Fruit fly (Drosophila melanogaster): ENCODE results near the gene CG10713.

The CG10713 gene

DNA sequence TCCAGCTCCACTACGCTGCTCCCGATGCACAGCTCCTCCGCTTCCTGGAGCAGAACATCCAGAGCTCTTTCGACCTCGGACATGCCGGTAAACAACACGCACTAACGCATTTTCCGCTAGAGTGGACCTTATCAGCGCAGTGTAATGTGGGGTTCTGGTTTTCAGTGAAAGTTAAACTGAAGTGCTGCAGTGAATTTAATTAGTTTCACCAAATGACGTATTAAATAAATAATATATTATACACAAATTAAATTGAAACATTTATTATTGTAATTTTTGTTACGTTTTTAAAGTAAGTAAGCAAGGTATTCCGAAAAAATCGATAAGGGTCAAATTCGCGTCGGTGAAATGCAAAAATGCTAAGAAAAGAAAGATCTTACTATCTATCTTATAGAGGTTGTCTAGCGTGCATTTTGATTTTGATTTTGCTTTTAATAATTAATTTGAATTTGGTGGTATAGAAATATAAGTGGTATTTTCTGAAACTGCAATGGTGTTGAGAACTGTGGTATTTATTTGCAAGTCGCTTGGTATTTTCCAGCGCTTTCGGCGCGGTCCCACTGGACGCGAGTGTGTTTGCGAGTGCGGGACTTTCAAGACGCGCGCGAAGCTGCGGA is 15.3 kb upstream of the CG10713 start, which contains the start of the genes JMJD7 and CG10738 (continued):
- TF ChIP-seq CG6765 (GFP tag; optimal IDR thresholded peaks at IDR 0.05) = peak; percentile 15
- peak; percentile 76; the same call in 2 of the 3 replicates for TF ChIP-seq Dbx (GFP tag; IDR thresholded peaks at IDR 0.05)
- TF ChIP-seq Taf1 (GFP tag; IDR thresholded peaks at IDR 0.05) = peak; percentile 54; the same call in 1 of the 2 replicates
- peak; percentile 78 for TF ChIP-seq Optix (GFP tag; IDR thresholded peaks at IDR 0.05)
- no peak for TF ChIP-seq pan (optimal IDR thresholded peaks at IDR 0.05)
- TF ChIP-seq pan (GFP tag; optimal IDR thresholded peaks at IDR 0.05 in 1 of 2, IDR thresholded peaks at IDR 0.05 in 1 of 2) = peak in 1 of 2 experiments; percentile 78
- TF ChIP-seq ham (GFP tag; IDR thresholded peaks at IDR 0.05) = no peak
- peak; percentile 20 for TF ChIP-seq CoRest (tag; optimal IDR thresholded peaks at IDR 0.05)
- TF ChIP-seq CG17568 (GFP tag; optimal IDR thresholded peaks at IDR 0.05) = no peak
- no peak for TF ChIP-seq bigmax (GFP tag; optimal IDR thresholded peaks at IDR 0.05)
- no peak for TF ChIP-seq gcm2 (GFP tag; optimal IDR thresholded peaks at IDR 0.05)
- TF ChIP-seq nerfin-2 (GFP tag; IDR thresholded peaks at IDR 0.05; ENCODE audit: partially characterized antibody) = no peak
- no peak for TF ChIP-seq disco-r (GFP tag; optimal IDR thresholded peaks at IDR 0.05)
- TF ChIP-seq Sry-δ (GFP tag; optimal IDR thresholded peaks at IDR 0.05) = peak; percentile 2
- peak; percentile 42; the same call in 1 of the 2 replicates for TF ChIP-seq ara (GFP tag; IDR thresholded peaks at IDR 0.05)
- TF ChIP-seq CG3163 (GFP tag; optimal IDR thresholded peaks at IDR 0.05) = no peak
- peak; percentile 76 for TF ChIP-seq CG14441 (GFP tag; IDR thresholded peaks at IDR 0.05)
- TF ChIP-seq nerfin-1 (tag; optimal IDR thresholded peaks at IDR 0.05) = no peak
- peak; percentile 79 for TF ChIP-seq sob (GFP tag; IDR thresholded peaks at IDR 0.05)
- no peak for TF ChIP-seq CG5180 (GFP tag; optimal IDR thresholded peaks at IDR 0.05)
- TF ChIP-seq Doc3 (GFP tag; IDR thresholded peaks at IDR 0.05; ENCODE audit: partially characterized antibody) = no peak
- peak; percentile 35 for TF ChIP-seq CG9817 (tag; optimal IDR thresholded peaks at IDR 0.05)
- TF ChIP-seq CG6272 (GFP tag; IDR thresholded peaks at IDR 0.05) = peak; percentile 69; the same call in 1 of the 2 replicates
- peak; percentile 12 for TF ChIP-seq shn (GFP tag; optimal IDR thresholded peaks at IDR 0.05)
- no peak for TF ChIP-seq kni (GFP tag; optimal IDR thresholded peaks at IDR 0.05)
- TF ChIP-seq CTCF (GFP tag; optimal IDR thresholded peaks at IDR 0.05) = peak; percentile 27
- peak; percentile 80 for TF ChIP-seq Med (GFP tag)
- TF ChIP-seq C15 (GFP tag; IDR thresholded peaks at IDR 0.05) = no peak
- no peak for TF ChIP-seq CG33213 (GFP tag; optimal IDR thresholded peaks at IDR 0.05)
- no peak for TF ChIP-seq CG8359 (GFP tag; optimal IDR thresholded peaks at IDR 0.05; ENCODE audit: borderline replicate concordance)
- TF ChIP-seq Xbp1 (GFP tag; optimal IDR thresholded peaks at IDR 0.05) = peak; percentile 57
- TF ChIP-seq CG31224 (GFP tag; IDR thresholded peaks at IDR 0.05) = peak; percentile 44; the same call in 1 of the 2 replicates
- 0 out of 3 replicates have a peak, but pooled peaks have one; percentile 4 for TF ChIP-seq sr (GFP tag; IDR thresholded peaks at IDR 0.05)
- TF ChIP-seq Fer3 (tag; optimal IDR thresholded peaks at IDR 0.05) = peak; percentile 35
- peak; percentile 21 for TF ChIP-seq cwo (GFP tag; optimal IDR thresholded peaks at IDR 0.05)
- peak; percentile 68 for TF ChIP-seq CG6254 (GFP tag; optimal IDR thresholded peaks at IDR 0.05)
- TF ChIP-seq CG10366 (GFP tag; IDR thresholded peaks at IDR 0.05) = peak; percentile 69
- TF ChIP-seq CG10274 (GFP tag; optimal IDR thresholded peaks at IDR 0.05) = no peak
- peak; percentile 33 for TF ChIP-seq stwl (tag; optimal IDR thresholded peaks at IDR 0.05)
- no peak for TF ChIP-seq knrl (GFP tag; IDR thresholded peaks at IDR 0.05; ENCODE audit: partially characterized antibody)
- TF ChIP-seq cato (GFP tag; optimal IDR thresholded peaks at IDR 0.05; ENCODE audit: borderline replicate concordance) = no peak
- TF ChIP-seq CG17802 (tag; optimal IDR thresholded peaks at IDR 0.05) = peak; percentile 26
- TF ChIP-seq eyg (GFP tag; optimal IDR thresholded peaks at IDR 0.05) = no peak
- peak; percentile 87 for TF ChIP-seq CG9932 (GFP tag; IDR thresholded peaks at IDR 0.05)
- peak; percentile 19 for TF ChIP-seq Nf-YC (tag; optimal IDR thresholded peaks at IDR 0.05)
- peak; percentile 6 for TF ChIP-seq Hmr (GFP tag; optimal IDR thresholded peaks at IDR 0.05)
- peak; percentile 54 for TF ChIP-seq CG8924 (tag; optimal IDR thresholded peaks at IDR 0.05)
- no peak for TF ChIP-seq crp (GFP tag; optimal IDR thresholded peaks at IDR 0.05)
- peak; percentile 15 for TF ChIP-seq MESR4 (GFP tag; optimal IDR thresholded peaks at IDR 0.05)
- peak; percentile 71 for TF ChIP-seq bcd (GFP tag; optimal IDR thresholded peaks at IDR 0.05)
